Worm (Caenorhabditis elegans): ENCODE results near the gene F49C12.1.

The F49C12.1 gene

ce11 chrIV:9304617-9305016 is 8.5 kb upstream of the F49C12.1 start, which contains the start of gene F49C12.5:
TSS of gene F49C12.5 (plus strand) at chrIV:9304917.
- TF ChIP-seq dmd-9 (GFP tag; IDR thresholded peaks at IDR 0.05) (no peak), vab-7 (GFP tag; IDR thresholded peaks at IDR 0.05) (no peak), ceh-62 (tag; optimal IDR thresholded peaks at IDR 0.05) (no peak), tag-97 (GFP tag; IDR thresholded peaks at IDR 0.05) (no peak), ztf-7 (tag; optimal IDR thresholded peaks at IDR 0.05) (no peak), lin-15B (tag; optimal IDR thresholded peaks at IDR 0.05) (no peak), F44E2.7 (GFP tag; IDR thresholded peaks at IDR 0.05) (no peak), set-16 (GFP tag; IDR thresholded peaks at IDR 0.05) (no peak), hlh-11 (tag; optimal IDR thresholded peaks at IDR 0.05) (no peak), Y105C5A.15 (GFP tag; IDR thresholded peaks at IDR 0.05) (no peak), mxl-2 (GFP tag; conservative IDR thresholded peaks at IDR 0.05) (no peak), spr-1 (tag; optimal IDR thresholded peaks at IDR 0.05) (no peak), nhr-111 (GFP tag; optimal IDR thresholded peaks at IDR 0.05) (no peak), spr-3 (GFP tag; optimal IDR thresholded peaks at IDR 0.05) (no peak)

ce11 chrIV:9303994-9304393 is 7.8 kb upstream of the F49C12.1 start, which contains the start of gene F49C12.4:
TSS of gene F49C12.4 (minus strand) at chrIV:9304094.
- TF ChIP-seq tag-97 (GFP tag; IDR thresholded peaks at IDR 0.05) (no peak), set-16 (GFP tag; IDR thresholded peaks at IDR 0.05) (no peak), lin-38 (GFP tag; IDR thresholded peaks at IDR 0.05) (no peak), duxl-1 (tag; optimal IDR thresholded peaks at IDR 0.05; ENCODE audit: poor library complexity) (no peak), pqm-1 (tag; optimal IDR thresholded peaks at IDR 0.05) (no peak)

DNA sequence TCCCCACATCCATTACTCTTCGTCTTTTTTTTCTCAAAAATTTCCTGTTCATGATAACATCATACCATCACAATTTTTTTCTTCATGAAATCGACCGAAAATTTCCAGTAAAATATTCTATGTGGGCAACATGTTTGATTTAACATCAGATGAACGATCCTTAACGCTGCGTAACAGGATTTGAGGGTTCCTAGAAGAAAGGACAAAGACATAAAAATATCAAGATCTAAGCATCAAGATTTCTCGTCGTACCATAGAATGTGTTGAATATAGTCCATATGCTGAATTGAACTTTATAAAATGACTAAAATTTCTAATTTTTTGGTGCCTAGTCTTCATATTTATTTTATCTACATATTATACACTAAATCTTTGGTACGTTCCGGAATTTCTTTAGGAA is 4.0 kb upstream of the F49C12.1 start, which contains the start of gene F49C12.3:
Gene F49C12.3, plus strand, starts transcription at position 301 of the 400 bp plus-strand sequence.
- no peak for TF ChIP-seq tag-97 (GFP tag; IDR thresholded peaks at IDR 0.05)
- TF ChIP-seq nhr-41 (GFP tag; IDR thresholded peaks at IDR 0.05), result no peak
- TF ChIP-seq nhr-42 (GFP tag; IDR thresholded peaks at IDR 0.05), result no peak
- no peak for TF ChIP-seq gei-8 (GFP tag; optimal IDR thresholded peaks at IDR 0.05)
- no peak for TF ChIP-seq nhr-76 (tag; optimal IDR thresholded peaks at IDR 0.05)
- no peak for TF ChIP-seq spr-1 (tag; optimal IDR thresholded peaks at IDR 0.05)
- TF ChIP-seq pha-4 (GFP tag; IDR thresholded peaks at IDR 0.05), result no peak
- TF ChIP-seq pha-4 (tag; optimal IDR thresholded peaks at IDR 0.05), result no peak
- TF ChIP-seq hlh-30 (tag; optimal IDR thresholded peaks at IDR 0.05; ENCODE audit: insufficient read depth), result no peak

DNA sequence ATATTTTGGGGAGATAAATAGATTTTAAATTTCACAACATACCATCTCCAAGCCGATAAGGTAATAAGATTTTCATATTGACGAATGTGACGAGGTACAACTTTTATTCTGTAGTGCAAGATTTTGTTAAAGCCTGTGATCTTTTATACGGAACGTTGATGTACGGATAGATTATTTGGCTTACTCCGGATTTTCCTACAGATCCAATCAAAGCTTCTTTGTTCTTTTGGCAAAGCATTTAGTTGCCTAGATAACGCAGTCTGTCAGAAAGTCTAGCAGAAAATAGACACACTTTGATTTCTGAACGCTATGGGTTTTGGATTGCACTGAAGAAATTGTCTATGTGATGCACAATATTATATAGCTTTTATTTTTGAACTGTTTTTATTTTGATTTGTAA is 3.0 kb upstream of the F49C12.1 start, which contains the start of gene F49C12.2:
Gene F49C12.2, minus strand, starts transcription at position 101 of the 400 bp plus-strand sequence.
- TF ChIP-seq Y75B8A.6 (GFP tag; IDR thresholded peaks at IDR 0.05), result no peak
- TF ChIP-seq gei-8 (GFP tag; optimal IDR thresholded peaks at IDR 0.05), result no peak
- TF ChIP-seq daf-19 (GFP tag; conservative IDR thresholded peaks at IDR 0.05), result no peak
- TF ChIP-seq ztf-7 (tag; optimal IDR thresholded peaks at IDR 0.05), result no peak
- no peak for TF ChIP-seq T26A8.4 (GFP tag; IDR thresholded peaks at IDR 0.05)
- no peak for TF ChIP-seq daf-12 (tag; optimal IDR thresholded peaks at IDR 0.05)
- TF ChIP-seq mep-1 (tag; optimal IDR thresholded peaks at IDR 0.05), result no peak
- TF ChIP-seq nhr-25 (tag; optimal IDR thresholded peaks at IDR 0.05; ENCODE audit: borderline replicate concordance, insufficient read depth), result no peak
- TF ChIP-seq lir-3 (tag; optimal IDR thresholded peaks at IDR 0.05), result no peak
- TF ChIP-seq ZK337.2 (GFP tag; IDR thresholded peaks at IDR 0.05), result no peak
- TF ChIP-seq zag-1 (tag; optimal IDR thresholded peaks at IDR 0.05), result no peak
- TF ChIP-seq unc-62 (GFP tag; optimal IDR thresholded peaks at IDR 0.05 in 1 of 2), result no peak
- TF ChIP-seq unc-62 (tag; optimal IDR thresholded peaks at IDR 0.05), result no peak
- TF ChIP-seq snpc-1.2 (GFP tag; IDR thresholded peaks at IDR 0.05), result no peak
- TF ChIP-seq F10B5.3 (tag; optimal IDR thresholded peaks at IDR 0.05), result no peak
- no peak for TF ChIP-seq zfp-3 (GFP tag; conservative IDR thresholded peaks at IDR 0.05)
- TF ChIP-seq ztf-11 (tag; optimal IDR thresholded peaks at IDR 0.05), result no peak

Measured in whole organism, L4 larva.